Worm (Caenorhabditis elegans) whole organism, young adult: ENCODE measurements around the gene C30H6.12.

Experiments used
- ama-1 ChIP-seq, 3 experiments: fragments of 150-350 bp in 1 of 3; sonication (generic microtip) in 2 of 3; optimal IDR thresholded peaks; 2 replicates each; lab custom pipeline; 2014 to 2018; ENCODE audit warnings: missing biosample characterization in 2 of 3, missing genetic modification characterization in 2 of 3, missing genetic modification reagents in 2 of 3
- athp-1 ChIP-seq: sonication (generic microtip); optimal IDR thresholded peaks from 2 replicates; lab custom pipeline; 2017; ENCODE audit warnings: mild to moderate bottlenecking, missing genetic modification characterization, missing compliant biosample characterization
- nhr-90 ChIP-seq: sonication (generic microtip); optimal IDR thresholded peaks from 2 replicates; lab custom pipeline; 2016; ENCODE audit warnings: missing genotype, mild to moderate bottlenecking, missing genetic modification characterization, missing compliant biosample characterization

DNA sequence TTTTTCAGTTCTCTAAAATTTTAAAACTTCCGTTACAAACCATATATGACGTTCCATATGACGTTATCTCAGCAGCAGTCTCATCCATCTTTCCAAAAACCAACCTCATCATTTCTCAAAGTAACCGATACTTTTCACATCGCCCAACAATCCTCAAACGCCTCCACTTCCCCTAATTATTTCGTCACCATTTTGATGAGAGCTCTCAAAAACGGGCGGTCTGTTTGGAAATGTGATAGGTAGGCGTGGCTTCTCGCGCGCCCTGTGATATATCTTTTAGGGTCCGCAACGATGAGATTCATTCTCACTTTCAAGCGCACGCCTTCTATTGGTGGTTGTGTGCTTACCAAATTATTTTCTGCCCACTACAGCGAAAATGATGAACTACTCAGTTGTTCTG, 14.9 kb upstream of the C30H6.12 start, which contains the start of gene trh-1:
- TF ChIP-seq ama-1 (optimal IDR thresholded peaks at IDR 0.05; lab: Kevin White, UChicago): no peak
- no peak for TF ChIP-seq ama-1 (GFP tag; optimal IDR thresholded peaks at IDR 0.05; lab: Kevin White, UChicago)
- TF ChIP-seq nhr-90 (tag; lab: Kevin White, UChicago): no peak
- TF ChIP-seq athp-1: no peak
